Worm (Caenorhabditis elegans) whole organism, early embryonic: ENCODE results near the gene T05C12.8.

Experiments used
- B0310.2 ChIP-seq: sonication (generic microtip); optimal IDR thresholded peaks from 2 replicates; lab custom pipeline; 2016; ENCODE audit warnings: mild to moderate bottlenecking, missing genetic modification characterization, missing compliant biosample characterization
- F13C5.2 ChIP-seq: sonication (generic microtip); optimal IDR thresholded peaks from 2 replicates; lab custom pipeline; 2017; ENCODE audit warnings: mild to moderate bottlenecking, missing genetic modification characterization, inconsistent platforms, missing compliant biosample characterization
- aly-1 ChIP-seq: sonication (generic microtip); optimal IDR thresholded peaks from 2 replicates; lab custom pipeline; 2016; ENCODE audit warnings: missing genetic modification characterization, missing compliant biosample characterization
- ama-1 ChIP-seq: fragments of 150-350 bp; optimal IDR thresholded peaks from 2 replicates; lab custom pipeline; 2014
- ceh-13 ChIP-seq: fragments of 200-800 bp; sonication (Bioruptor generic); optimal IDR thresholded peaks from 2 replicates; lab custom pipeline; 2018; ENCODE audit warnings: mild to moderate bottlenecking, missing genetic modification characterization, missing compliant biosample characterization
- ceh-36 ChIP-seq: sonication (generic microtip); optimal IDR thresholded peaks from 2 replicates; lab custom pipeline; 2016; ENCODE audit warnings: missing genetic modification characterization, inconsistent platforms, missing compliant biosample characterization
- ets-7 ChIP-seq: sonication (generic microtip); optimal IDR thresholded peaks from 2 replicates; lab custom pipeline; 2016; ENCODE audit warnings: missing genotype, missing genetic modification characterization, missing compliant biosample characterization
- flt-1 ChIP-seq: fragments of 200-800 bp; sonication (Bioruptor generic); IDR thresholded peaks from 2 replicates; pipeline ENCODE4 v1.3.6; 2022; ENCODE audit warnings: missing genetic modification characterization, missing compliant biosample characterization
- hmbx-1 ChIP-seq: sonication (generic microtip); optimal IDR thresholded peaks from 2 replicates; lab custom pipeline; 2016; ENCODE audit warnings: mild to moderate bottlenecking, missing genetic modification characterization, missing compliant biosample characterization
- hmg-4 ChIP-seq: fragments of 200-800 bp; sonication (Bioruptor generic); optimal IDR thresholded peaks from 2 replicates; lab custom pipeline; 2018; ENCODE audit warnings: mild to moderate bottlenecking, missing genetic modification characterization, missing compliant biosample characterization
- hnd-1 ChIP-seq: sonication (generic microtip); optimal IDR thresholded peaks from 2 replicates; lab custom pipeline; 2016; ENCODE audit warnings: missing genetic modification characterization, missing compliant biosample characterization
- pes-1 ChIP-seq: fragments of 200-800 bp; sonication (Bioruptor generic); IDR thresholded peaks from 2 replicates; pipeline ENCODE4 v1.3.6; 2022; ENCODE audit warnings: missing genetic modification reagents, missing genetic modification characterization, missing compliant biosample characterization
- scrt-1 ChIP-seq: fragments of 200-800 bp; sonication (Bioruptor generic); IDR thresholded peaks from 2 replicates; pipeline ENCODE4 v1.3.6; 2022; ENCODE audit warnings: missing genetic modification characterization, missing compliant biosample characterization
- sea-1 ChIP-seq: fragments of 200-800 bp; sonication (Bioruptor generic); conservative IDR thresholded peaks from 2 replicates; pipeline ENCODE4 v1.3.6; 2022; ENCODE audit warnings: missing genetic modification characterization, missing compliant biosample characterization
- tbx-11 ChIP-seq: fragments of 200-800 bp; sonication (Bioruptor generic); IDR thresholded peaks from 2 replicates; pipeline ENCODE4 v1.3.6; 2022; ENCODE audit warnings: missing genetic modification characterization, missing compliant biosample characterization
- tbx-37 ChIP-seq: fragments of 200-800 bp; sonication (Bioruptor generic); conservative IDR thresholded peaks from 2 replicates; pipeline ENCODE4 v1.3.6; 2022; ENCODE audit warnings: missing genetic modification reagents, missing genetic modification characterization, missing compliant biosample characterization
- tra-4 ChIP-seq: sonication (generic microtip); optimal IDR thresholded peaks from 2 replicates; lab custom pipeline; 2017; ENCODE audit warnings: missing genetic modification characterization, missing compliant biosample characterization

Gene T05C12.8

DNA sequence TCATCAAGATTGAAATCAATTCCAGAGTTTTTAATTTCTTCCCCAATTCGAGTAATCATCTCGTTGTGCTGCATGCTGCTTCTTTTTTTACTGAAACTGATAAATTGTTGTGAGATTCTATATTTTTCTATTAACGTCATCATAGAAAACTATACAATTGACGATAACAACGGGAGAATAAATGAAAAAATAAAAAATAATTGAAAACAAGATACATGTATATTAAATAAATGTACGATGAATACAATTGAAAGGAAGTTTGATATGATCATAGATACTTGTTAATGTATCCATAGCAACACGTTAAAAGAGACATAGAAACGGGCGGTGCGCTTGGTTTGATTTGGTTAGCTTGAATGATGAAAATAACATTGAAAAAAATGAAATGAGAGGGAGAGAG, at the start of gene T05C12.8:
T05C12.8 (minus strand) TSS at position 101 of the 400 bp plus-strand sequence.
- TF ChIP-seq hmbx-1 (tag; lab: Kevin White, UChicago) = no peak
- no peak for TF ChIP-seq tbx-37
- no peak for TF ChIP-seq aly-1 (tag; lab: Kevin White, UChicago)
- no peak for TF ChIP-seq ama-1 (lab: Kevin White, UChicago)
- TF ChIP-seq F13C5.2 (tag; lab: Kevin White, UChicago) = no peak
- TF ChIP-seq B0310.2 (tag; lab: Kevin White, UChicago) = no peak
- no peak for TF ChIP-seq scrt-1
- TF ChIP-seq sea-1 (GFP tag; lab: Robert Waterston, UW) = no peak
- no peak for TF ChIP-seq ceh-36 (tag; lab: Kevin White, UChicago)

DNA sequence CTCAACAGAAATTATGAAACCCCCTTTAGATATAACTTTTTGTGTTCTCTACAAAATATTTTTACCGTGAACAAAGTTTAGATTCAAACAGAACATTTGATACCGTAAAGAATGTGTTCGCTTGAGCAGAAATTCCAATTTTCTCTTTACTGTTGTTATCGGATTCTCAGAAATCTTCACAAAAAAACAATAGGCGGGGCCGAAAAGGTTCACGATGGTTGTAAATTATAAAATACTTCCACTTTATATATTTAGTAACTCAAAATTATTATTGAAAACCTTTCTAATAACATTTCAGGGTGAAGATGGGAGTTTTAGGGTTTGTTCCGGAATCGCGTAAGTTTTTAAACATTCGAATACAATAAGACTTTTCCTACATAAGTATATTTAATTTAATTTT, 47.8 kb upstream of the T05C12.8 start, which contains the start of gene nlp-5:
nlp-5 (plus strand) TSS at position 301 of the 400 bp plus-strand sequence.
- no peak for TF ChIP-seq ets-7 (tag; lab: Kevin White, UChicago)
- no peak for TF ChIP-seq hnd-1 (tag; lab: Kevin White, UChicago)
- TF ChIP-seq tbx-11 (GFP tag; lab: Robert Waterston, UW) = no peak
- TF ChIP-seq flt-1 (GFP tag; lab: Robert Waterston, UW) = no peak

ce11 chrII:8232489-8232888, 42.1 kb upstream of the T05C12.8 start, which contains the start of gene M110.7:
Gene M110.7 (plus strand): TSS chrII:8232789.
- no peak for TF ChIP-seq ceh-36 (tag; lab: Kevin White, UChicago)
- no peak for TF ChIP-seq scrt-1
- TF ChIP-seq hmbx-1 (tag; lab: Kevin White, UChicago) = no peak
- no peak for TF ChIP-seq tbx-11 (GFP tag; lab: Robert Waterston, UW)
- no peak for TF ChIP-seq aly-1 (tag; lab: Kevin White, UChicago)
- no peak for TF ChIP-seq flt-1 (GFP tag; lab: Robert Waterston, UW)
- TF ChIP-seq ets-7 (tag; lab: Kevin White, UChicago) = no peak
- TF ChIP-seq F13C5.2 (tag; lab: Kevin White, UChicago) = no peak
- TF ChIP-seq ceh-13 = no peak
- TF ChIP-seq ama-1 (lab: Kevin White, UChicago) = no peak
- TF ChIP-seq B0310.2 (tag; lab: Kevin White, UChicago) = no peak
- no peak for TF ChIP-seq hnd-1 (tag; lab: Kevin White, UChicago)
- TF ChIP-seq hmg-4 (GFP tag; lab: Kevin White, UChicago) = no peak

DNA sequence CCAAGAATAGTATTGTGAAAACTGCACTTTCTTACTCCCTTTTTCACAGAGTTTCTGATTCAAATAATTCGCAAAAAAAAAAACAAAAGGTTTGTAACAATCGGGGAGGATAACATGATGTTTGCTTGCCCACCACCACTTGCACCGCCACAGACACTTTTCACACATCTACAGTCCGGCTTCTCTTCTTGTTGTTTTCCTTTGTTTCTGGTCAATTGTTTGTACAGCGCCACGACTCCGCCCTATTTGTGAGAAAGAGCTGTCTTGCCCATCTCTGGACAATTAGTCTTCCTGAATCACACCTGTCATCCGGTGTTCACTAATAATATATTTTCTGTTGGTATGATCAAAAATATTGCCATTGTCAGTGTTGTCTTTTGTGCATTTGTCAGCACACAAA, 40.6 kb upstream of the T05C12.8 start, which contains the start of gene M110.9:
M110.9 (plus strand) TSS at position 301 of the 400 bp plus-strand sequence.
- TF ChIP-seq scrt-1 = no peak
- no peak for TF ChIP-seq F13C5.2 (tag; lab: Kevin White, UChicago)
- no peak for TF ChIP-seq hnd-1 (tag; lab: Kevin White, UChicago)
- no peak for TF ChIP-seq hmg-4 (GFP tag; lab: Kevin White, UChicago)
- TF ChIP-seq aly-1 (tag; lab: Kevin White, UChicago) = no peak
- TF ChIP-seq ets-7 (tag; lab: Kevin White, UChicago) = no peak
- no peak for TF ChIP-seq flt-1 (GFP tag; lab: Robert Waterston, UW)
- TF ChIP-seq ceh-13 = no peak
- TF ChIP-seq hmbx-1 (tag; lab: Kevin White, UChicago) = no peak
- TF ChIP-seq B0310.2 (tag; lab: Kevin White, UChicago) = no peak
- no peak for TF ChIP-seq ceh-36 (tag; lab: Kevin White, UChicago)
- no peak for TF ChIP-seq tbx-37
- no peak for TF ChIP-seq tra-4 (tag; lab: Kevin White, UChicago)
- TF ChIP-seq tbx-11 (GFP tag; lab: Robert Waterston, UW) = no peak
- TF ChIP-seq pes-1 (GFP tag; lab: Robert Waterston, UW) = no peak
- no peak for TF ChIP-seq sea-1 (GFP tag; lab: Robert Waterston, UW)

DNA sequence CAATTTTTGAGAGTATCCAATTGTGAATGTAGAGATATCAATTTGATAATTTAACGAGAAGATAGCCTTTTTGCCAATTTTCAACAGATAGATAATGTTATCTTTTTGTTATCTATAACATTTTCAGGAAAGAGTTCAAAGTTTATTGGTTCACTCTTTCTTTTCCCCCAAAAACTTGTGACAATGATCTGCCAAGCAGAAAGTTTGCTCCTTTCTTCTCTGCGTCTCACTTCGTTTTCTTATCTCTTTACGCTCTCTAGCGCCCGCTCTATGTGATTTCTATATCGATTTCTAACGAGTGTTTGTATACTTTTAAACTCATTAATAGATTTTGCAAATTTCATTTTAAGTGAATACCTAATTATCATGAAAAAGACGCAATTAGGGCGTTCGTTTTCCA, 36.1 kb upstream of the T05C12.8 start:
- no peak for TF ChIP-seq hmg-4 (GFP tag; lab: Kevin White, UChicago)
- TF ChIP-seq pes-1 (GFP tag; lab: Robert Waterston, UW) = no peak
- no peak for TF ChIP-seq F13C5.2 (tag; lab: Kevin White, UChicago)
- no peak for TF ChIP-seq sea-1 (GFP tag; lab: Robert Waterston, UW)
- TF ChIP-seq B0310.2 (tag; lab: Kevin White, UChicago) = no peak
- no peak for TF ChIP-seq ets-7 (tag; lab: Kevin White, UChicago)
- TF ChIP-seq scrt-1 = no peak
- no peak for TF ChIP-seq hnd-1 (tag; lab: Kevin White, UChicago)
- no peak for TF ChIP-seq tra-4 (tag; lab: Kevin White, UChicago)
- TF ChIP-seq hmbx-1 (tag; lab: Kevin White, UChicago) = no peak
- TF ChIP-seq ama-1 (lab: Kevin White, UChicago) = no peak
- TF ChIP-seq tbx-11 (GFP tag; lab: Robert Waterston, UW) = no peak
- TF ChIP-seq aly-1 (tag; lab: Kevin White, UChicago) = no peak
- no peak for TF ChIP-seq ceh-36 (tag; lab: Kevin White, UChicago)

DNA sequence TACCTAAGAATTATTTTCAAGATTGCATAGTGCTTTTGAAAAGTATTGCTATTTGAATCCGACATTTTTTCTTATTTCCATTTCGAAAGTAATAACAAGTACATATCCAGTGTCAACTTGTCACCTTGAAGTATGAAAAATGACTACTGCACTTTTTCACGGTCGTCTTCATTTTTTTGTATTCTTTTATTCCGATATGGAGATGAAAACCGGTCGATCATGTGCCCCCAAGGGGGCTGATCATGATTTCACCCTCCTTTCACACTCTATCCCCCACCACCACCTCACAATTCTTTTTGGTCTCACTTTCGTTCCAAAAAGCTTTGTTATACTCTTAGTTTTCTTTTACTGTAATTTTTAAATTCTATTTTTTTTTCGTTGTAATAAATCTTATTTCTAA, 35.6 kb upstream of the T05C12.8 start:
- TF ChIP-seq F13C5.2 (tag; lab: Kevin White, UChicago) (no peak), hmbx-1 (tag; lab: Kevin White, UChicago) (no peak), ceh-13 (no peak), pes-1 (GFP tag; lab: Robert Waterston, UW) (no peak)

ce11 chrII:8225347-8225746, 35.0 kb upstream of the T05C12.8 start:
- TF ChIP-seq pes-1 (GFP tag; lab: Robert Waterston, UW) (no peak), aly-1 (tag; lab: Kevin White, UChicago) (no peak), flt-1 (GFP tag; lab: Robert Waterston, UW) (no peak), ets-7 (tag; lab: Kevin White, UChicago) (no peak), tbx-37 (no peak), B0310.2 (tag; lab: Kevin White, UChicago) (no peak), hmg-4 (GFP tag; lab: Kevin White, UChicago) (no peak), scrt-1 (no peak), F13C5.2 (tag; lab: Kevin White, UChicago) (no peak)
